Worm (Caenorhabditis elegans) whole organism, L4 larva: ENCODE measurements around the gene C37H5.14.

Experiments used
- ceh-32 ChIP-seq: sonication (generic microtip); optimal IDR thresholded peaks from 2 replicates; lab custom pipeline; 2016; ENCODE audit warnings: mild to moderate bottlenecking, missing genetic modification characterization, missing compliant biosample characterization; ENCODE audit not compliant: poor library complexity
- gei-8 ChIP-seq: fragments of 200-800 bp; sonication (Bioruptor generic); optimal IDR thresholded peaks from 2 replicates; lab custom pipeline; 2018; ENCODE audit warnings: mild to moderate bottlenecking, missing genetic modification characterization, missing compliant biosample characterization
- lin-15B ChIP-seq: fragments of 150-350 bp; sonication (generic microtip); optimal IDR thresholded peaks from 3 replicates; lab custom pipeline; 2014; ENCODE audit warnings: missing biosample characterization, missing genetic modification characterization
- nhr-237 ChIP-seq: sonication (generic microtip); optimal IDR thresholded peaks from 2 replicates; lab custom pipeline; 2017; ENCODE audit warnings: missing biosample characterization, missing genetic modification characterization
- nhr-76 ChIP-seq: fragments of 150-350 bp; optimal IDR thresholded peaks from 2 replicates; lab custom pipeline; 2014; ENCODE audit warnings: missing biosample characterization, missing genetic modification characterization
- pqm-1 ChIP-seq: sonication (generic microtip); optimal IDR thresholded peaks from 2 replicates; lab custom pipeline; 2017; ENCODE audit warnings: missing biosample characterization, missing genetic modification characterization

- TF ChIP-seq nhr-237 (tag; lab: Kevin White, UChicago) (no peak), gei-8 (GFP tag; lab: Kevin White, UChicago) (no peak), lin-15B (tag; lab: Kevin White, UChicago) (no peak), nhr-76 (tag; lab: Kevin White, UChicago) (no peak), ceh-32 (tag; lab: Kevin White, UChicago) (no peak), pqm-1 (no peak)
These were observed 20.4 kb downstream of the C37H5.14 start for ce11 chrV:4813825-4814224.
